Worm (Caenorhabditis elegans): ENCODE measurements around the gene cal-3.

cal-3 gene

DNA sequence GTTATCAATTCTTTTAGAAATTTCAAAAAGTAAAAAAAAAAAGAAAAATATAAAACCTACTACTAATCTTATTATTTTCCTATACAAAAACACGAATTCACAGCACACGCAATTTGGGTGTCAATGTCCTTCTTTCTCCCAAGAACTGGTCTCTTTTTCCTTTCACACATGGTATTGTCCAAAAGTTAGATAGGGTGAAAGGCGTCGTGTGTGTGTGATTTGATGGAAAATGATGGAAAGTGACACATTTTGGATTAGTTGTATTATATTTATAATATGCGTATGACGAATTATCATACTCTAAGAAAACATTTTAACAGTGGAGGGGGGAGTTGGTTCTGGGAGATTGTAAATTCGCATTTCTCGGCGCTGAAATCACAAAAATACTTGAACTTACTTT, 7.2 kb downstream of the cal-3 start:
- TF ChIP-seq bed-2 (GFP tag; IDR thresholded peaks at IDR 0.05), result no peak
- TF ChIP-seq ama-1 (optimal IDR thresholded peaks at IDR 0.05), result no peak
- no peak for TF ChIP-seq ama-1 (GFP tag; optimal IDR thresholded peaks at IDR 0.05)
- TF ChIP-seq ztf-22 (GFP tag; optimal IDR thresholded peaks at IDR 0.05), result no peak

- TF ChIP-seq efl-1 (GFP tag; optimal IDR thresholded peaks at IDR 0.05) (peak; percentile 53), lin-40 (tag; optimal IDR thresholded peaks at IDR 0.05) (no peak)
These were observed 8.3 kb downstream of the cal-3 start, which contains the start of gene F28F9.3 for ce11 chrIV:3826590-3827128. F28F9.3 (plus strand) TSS chrIV:3826890.

DNA sequence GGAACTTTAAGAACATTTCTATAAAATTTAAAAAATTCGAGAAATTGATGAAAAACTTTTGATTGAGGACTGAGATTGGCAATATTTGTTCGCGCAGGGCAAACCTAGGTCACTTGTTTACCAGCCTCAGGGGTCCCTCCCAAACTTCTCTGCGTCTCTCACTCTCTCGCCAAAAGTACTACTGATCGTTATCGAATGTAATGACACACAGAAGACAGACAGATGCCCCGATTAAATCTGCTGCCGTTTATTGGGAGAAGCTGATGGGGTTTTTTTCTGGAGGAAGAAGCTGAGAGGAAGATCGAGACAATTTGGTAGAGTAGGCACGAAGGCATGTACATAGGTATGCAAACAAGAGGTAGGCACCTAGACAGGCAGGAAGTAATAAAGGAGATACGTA, 9.6 kb downstream of the cal-3 start:
- TF ChIP-seq lag-1 (GFP tag; IDR thresholded peaks at IDR 0.05), result no peak
- TF ChIP-seq lin-35 (GFP tag; optimal IDR thresholded peaks at IDR 0.05), result no peak
- TF ChIP-seq aptf-2 (GFP tag; conservative IDR thresholded peaks at IDR 0.05), result no peak
- no peak for TF ChIP-seq ztf-28 (GFP tag; IDR thresholded peaks at IDR 0.05)
- TF ChIP-seq F23B12.7 (tag; optimal IDR thresholded peaks at IDR 0.05; ENCODE audit: insufficient read depth), result no peak
- no peak for TF ChIP-seq athp-1 (tag; optimal IDR thresholded peaks at IDR 0.05)
- no peak for TF ChIP-seq egl-44 (GFP tag; IDR thresholded peaks at IDR 0.05)
- no peak for TF ChIP-seq somi-1 (GFP tag; optimal IDR thresholded peaks at IDR 0.05)
- no peak for TF ChIP-seq C17E4.6 (GFP tag; IDR thresholded peaks at IDR 0.05)
- no peak for TF ChIP-seq lin-54 (GFP tag; optimal IDR thresholded peaks at IDR 0.05)
- TF ChIP-seq mxl-1 (tag; optimal IDR thresholded peaks at IDR 0.05), result no peak
- TF ChIP-seq madf-10 (tag; optimal IDR thresholded peaks at IDR 0.05), result no peak

- peak; percentile 49; the same call in 1 of the 2 replicates for TF ChIP-seq hmg-1.2 (GFP tag; IDR thresholded peaks at IDR 0.05)
- TF ChIP-seq F57C9.4 (tag; optimal IDR thresholded peaks at IDR 0.05), result no peak
- TF ChIP-seq aptf-2 (GFP tag; conservative IDR thresholded peaks at IDR 0.05), result no peak
These were observed 10.2 kb downstream of the cal-3 start for ce11 chrIV:3824720-3825119.

DNA sequence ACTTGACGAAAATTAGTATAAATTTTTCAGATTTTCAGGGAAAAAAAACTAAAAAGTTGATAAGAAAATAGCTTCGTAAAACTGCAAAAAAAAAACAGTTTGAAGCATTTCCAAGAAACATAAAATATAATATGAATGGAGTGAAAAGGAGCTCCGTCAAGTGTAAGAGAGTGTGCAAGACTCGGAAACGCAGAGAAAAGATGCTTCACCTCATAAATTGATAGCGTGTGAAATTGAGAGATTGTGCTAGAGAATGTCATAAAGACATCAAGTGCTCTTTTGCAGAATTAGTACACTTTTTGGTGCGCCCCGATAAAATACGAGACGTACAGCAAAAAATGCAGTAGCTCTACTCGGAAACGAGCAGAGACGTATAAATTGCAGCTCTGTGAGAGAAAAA, 13.4 kb downstream of the cal-3 start:
- no peak for TF ChIP-seq egl-44 (GFP tag; IDR thresholded peaks at IDR 0.05)
- TF ChIP-seq hmg-1.2 (GFP tag; IDR thresholded peaks at IDR 0.05), result peak; percentile 73
- no peak for TF ChIP-seq ceh-27 (GFP tag; optimal IDR thresholded peaks at IDR 0.05)
- peak; percentile 59 for TF ChIP-seq nhr-80 (tag; optimal IDR thresholded peaks at IDR 0.05)

- no peak for TF ChIP-seq lin-54 (GFP tag; optimal IDR thresholded peaks at IDR 0.05)
- no peak for TF ChIP-seq ztf-28 (GFP tag; IDR thresholded peaks at IDR 0.05)
- TF ChIP-seq mel-28 (tag; optimal IDR thresholded peaks at IDR 0.05; ENCODE audit: borderline replicate concordance), result no peak
- no peak for TF ChIP-seq madf-10 (tag; optimal IDR thresholded peaks at IDR 0.05)
- no peak for TF ChIP-seq egrh-3 (GFP tag; IDR thresholded peaks at IDR 0.05)
These were observed 14.8 kb downstream of the cal-3 start for ce11 chrIV:3820133-3820532.

- TF ChIP-seq ceh-58 (GFP tag; IDR thresholded peaks at IDR 0.05), result 0 out of 2 replicates have a peak, but pooled peaks have one; percentile 14
- TF ChIP-seq die-1 (tag; optimal IDR thresholded peaks at IDR 0.05), result no peak
- peak; percentile 88 for TF ChIP-seq nhr-80 (tag; optimal IDR thresholded peaks at IDR 0.05)
These were observed 15.6 kb downstream of the cal-3 start, which contains the start of gene bris-1 for ce11 chrIV:3819278-3819777. bris-1 (minus strand) TSS chrIV:3819328.

DNA sequence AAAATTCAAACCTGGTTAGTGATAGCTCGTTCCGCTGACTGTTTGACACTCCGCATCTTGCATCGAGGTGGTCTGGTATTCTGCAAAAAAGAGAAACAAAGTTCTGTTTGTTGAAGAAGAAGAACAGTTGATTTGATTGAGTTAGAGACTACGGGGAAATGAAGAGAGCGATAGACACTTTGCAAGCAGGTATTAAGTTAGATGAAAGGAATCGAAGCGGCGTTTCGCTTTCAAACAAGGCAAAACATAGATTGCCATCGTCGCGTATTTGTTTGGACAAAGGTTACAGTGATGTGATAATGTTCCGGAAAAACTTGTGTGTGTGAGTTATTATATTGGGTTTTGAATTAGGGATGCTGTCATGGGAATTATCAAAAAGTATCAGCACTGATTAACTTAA, 17.7 kb downstream of the cal-3 start:
- TF ChIP-seq nhr-80 (tag; optimal IDR thresholded peaks at IDR 0.05) (peak; percentile 11), tbx-9 (tag; optimal IDR thresholded peaks at IDR 0.05; ENCODE audit: borderline replicate concordance) (no peak)
